Worm (Caenorhabditis elegans) whole organism, L3 larva: ENCODE data around the gene sptf-2.

ENCODE experiments used
- R02D3.7 ChIP-seq: fragments of 150-350 bp; optimal IDR thresholded peaks from 2 replicates; lab custom pipeline; 2014; ENCODE audit warnings: missing biosample characterization, missing genetic modification characterization
- aly-2 ChIP-seq: fragments of 150-350 bp; optimal IDR thresholded peaks from 2 replicates; lab custom pipeline; 2014; ENCODE audit warnings: missing biosample characterization, missing genetic modification characterization
- ama-1 ChIP-seq: fragments of 150-350 bp; optimal IDR thresholded peaks from 2 replicates; lab custom pipeline; 2018
- ceh-16 ChIP-seq: sonication (generic microtip); optimal IDR thresholded peaks from 2 replicates; lab custom pipeline; 2017; ENCODE audit warnings: missing biosample characterization, missing genetic modification characterization
- ceh-28 ChIP-seq: fragments of 150-350 bp; optimal IDR thresholded peaks from 2 replicates; lab custom pipeline; 2014; ENCODE audit warnings: missing biosample characterization, missing genetic modification reagents, missing genetic modification characterization
- ceh-82 ChIP-seq: fragments of 150-350 bp; optimal IDR thresholded peaks from 2 replicates; lab custom pipeline; 2014; ENCODE audit warnings: missing biosample characterization, missing genetic modification characterization
- ceh-9 ChIP-seq: sonication (generic microtip); optimal IDR thresholded peaks from 2 replicates; lab custom pipeline; 2018; ENCODE audit warnings: missing biosample characterization, missing genetic modification characterization
- daf-12 ChIP-seq: fragments of 150-350 bp; optimal IDR thresholded peaks from 2 replicates; lab custom pipeline; 2014; ENCODE audit warnings: missing biosample characterization, missing genetic modification reagents, missing genetic modification characterization
- egl-5 ChIP-seq: fragments of 150-350 bp; optimal IDR thresholded peaks from 2 replicates; lab custom pipeline; 2017; ENCODE audit warnings: missing biosample characterization, missing genetic modification reagents, missing genetic modification characterization, inconsistent platforms
- elt-1 ChIP-seq: fragments of 150-350 bp; optimal IDR thresholded peaks from 2 replicates; lab custom pipeline; 2014; ENCODE audit warnings: missing biosample characterization, missing genetic modification characterization
- elt-2 ChIP-seq: sonication (generic microtip); optimal IDR thresholded peaks from 2 replicates; lab custom pipeline; 2016; ENCODE audit warnings: missing genetic modification reagents, mild to moderate bottlenecking, missing genetic modification characterization, missing compliant biosample characterization
- elt-3 ChIP-seq, 3 experiments: fragments of 150-350 bp in 1 of 3; sonication (generic microtip) in 2 of 3; optimal IDR thresholded peaks; 2 replicates in 2 of 3; 4 replicates in 1 of 3; lab custom pipeline; 2014 to 2017; ENCODE audit warnings: missing biosample characterization in 3 of 3, missing genetic modification characterization in 3 of 3
- eor-1 ChIP-seq, 2 experiments: fragments of 150-350 bp; optimal IDR thresholded peaks; 2 replicates each; lab custom pipeline; 2014 to 2018; ENCODE audit warnings: missing biosample characterization in 2 of 2, missing genetic modification characterization in 2 of 2
- fkh-10 ChIP-seq: sonication (generic microtip); optimal IDR thresholded peaks from 2 replicates; lab custom pipeline; 2017; ENCODE audit warnings: missing biosample characterization, missing genetic modification reagents, missing genetic modification characterization
- fkh-2 ChIP-seq: fragments of 150-350 bp; optimal IDR thresholded peaks from 2 replicates; lab custom pipeline; 2014; ENCODE audit warnings: missing biosample characterization, missing genetic modification reagents, missing genetic modification characterization
- jun-1 ChIP-seq: fragments of 150-350 bp; optimal IDR thresholded peaks from 2 replicates; lab custom pipeline; 2014; ENCODE audit warnings: missing biosample characterization, missing genetic modification reagents, missing genetic modification characterization
- lin-39 ChIP-seq: fragments of 150-350 bp; optimal IDR thresholded peaks from 2 replicates; lab custom pipeline; 2018; ENCODE audit warnings: missing biosample characterization, missing genetic modification reagents, missing genetic modification characterization
- lsy-12 ChIP-seq: sonication (generic microtip); optimal IDR thresholded peaks from 2 replicates; lab custom pipeline; 2016; ENCODE audit warnings: mild to moderate bottlenecking, missing genetic modification characterization, missing compliant biosample characterization
- mml-1 ChIP-seq: fragments of 150-350 bp; sonication (generic microtip); optimal IDR thresholded peaks from 3 replicates; lab custom pipeline; 2014; ENCODE audit warnings: missing biosample characterization, missing genetic modification characterization
- nfya-1 ChIP-seq: sonication (generic microtip); optimal IDR thresholded peaks from 2 replicates; lab custom pipeline; 2017; ENCODE audit warnings: missing genetic modification characterization, mild to moderate bottlenecking, missing compliant biosample characterization, antibody characterized with exemption, moderate library complexity; ENCODE audit not compliant: insufficient read depth
- nhr-12 ChIP-seq: fragments of 150-350 bp; optimal IDR thresholded peaks from 2 replicates; lab custom pipeline; 2014; ENCODE audit warnings: missing biosample characterization, missing genetic modification characterization
- nhr-23 ChIP-seq: fragments of 150-350 bp; optimal IDR thresholded peaks from 2 replicates; lab custom pipeline; 2014; ENCODE audit warnings: missing biosample characterization, missing genetic modification reagents, missing genetic modification characterization
- nhr-25 ChIP-seq: sonication (generic microtip); optimal IDR thresholded peaks from 2 replicates; lab custom pipeline; 2017; ENCODE audit warnings: missing biosample characterization, missing genetic modification characterization
- nhr-28 ChIP-seq: fragments of 150-350 bp; optimal IDR thresholded peaks from 2 replicates; lab custom pipeline; 2014; ENCODE audit warnings: missing biosample characterization, missing genetic modification characterization
- nhr-43 ChIP-seq: sonication (generic microtip); optimal IDR thresholded peaks from 2 replicates; lab custom pipeline; 2016; ENCODE audit warnings: mild to moderate bottlenecking, missing genetic modification characterization, missing compliant biosample characterization; ENCODE audit not compliant: poor library complexity, severe bottlenecking
- nhr-76 ChIP-seq: fragments of 150-350 bp; sonication (generic microtip); optimal IDR thresholded peaks from 5 replicates; lab custom pipeline; 2014; ENCODE audit warnings: missing biosample characterization, missing genetic modification characterization
- nhr-77 ChIP-seq: fragments of 150-350 bp; optimal IDR thresholded peaks from 2 replicates; lab custom pipeline; 2014; ENCODE audit warnings: missing biosample characterization, missing genetic modification characterization
- pha-4 ChIP-seq: fragments of 150-350 bp; optimal IDR thresholded peaks from 2 replicates; lab custom pipeline; 2014; ENCODE audit warnings: missing biosample characterization, missing genetic modification reagents, missing genetic modification characterization
- pqm-1 ChIP-seq: fragments of 150-350 bp; optimal IDR thresholded peaks from 2 replicates; lab custom pipeline; 2017; ENCODE audit warnings: missing biosample characterization, missing genetic modification characterization, inconsistent platforms
- sea-2 ChIP-seq: fragments of 150-350 bp; sonication (generic microtip); optimal IDR thresholded peaks from 4 replicates; lab custom pipeline; 2014; ENCODE audit warnings: missing biosample characterization, missing genetic modification reagents, missing genetic modification characterization
- skn-1 ChIP-seq: fragments of 150-350 bp; optimal IDR thresholded peaks from 2 replicates; lab custom pipeline; 2014; ENCODE audit warnings: missing biosample characterization, missing genetic modification characterization
- snpc-4 ChIP-seq: fragments of 150-350 bp; optimal IDR thresholded peaks from 2 replicates; lab custom pipeline; 2014; ENCODE audit warnings: missing biosample characterization, missing genetic modification characterization
- unc-62 ChIP-seq: fragments of 150-350 bp; sonication (generic microtip); optimal IDR thresholded peaks from 4 replicates; lab custom pipeline; 2014; ENCODE audit warnings: missing biosample characterization, missing genetic modification reagents, missing genetic modification characterization
- zag-1 ChIP-seq: fragments of 150-350 bp; optimal IDR thresholded peaks from 2 replicates; lab custom pipeline; 2014; ENCODE audit warnings: missing biosample characterization, missing genetic modification characterization
- ztf-11 ChIP-seq: fragments of 150-350 bp; optimal IDR thresholded peaks from 2 replicates; lab custom pipeline; 2014; ENCODE audit warnings: missing biosample characterization, missing genetic modification characterization

Gene sptf-2

DNA sequence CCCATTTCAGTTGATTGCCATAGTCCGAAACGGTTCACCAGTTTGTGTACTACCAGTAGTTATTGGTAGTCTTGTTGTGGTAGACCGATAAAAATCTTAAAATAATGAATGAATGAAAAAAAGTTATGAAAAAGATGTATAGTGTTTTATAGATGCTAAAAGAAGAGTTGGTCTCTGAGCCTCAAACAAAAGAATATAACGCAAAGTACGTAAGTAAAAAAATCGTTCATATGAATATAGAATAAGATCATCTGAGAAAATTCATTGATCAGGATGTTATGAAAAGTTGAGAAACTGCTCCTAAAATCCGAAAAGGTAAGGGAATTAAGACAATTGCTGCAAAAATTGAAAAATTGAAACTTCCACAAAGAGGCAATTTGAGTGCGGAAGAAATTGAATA lies 7.7 kb upstream of the sptf-2 start, which contains the start of gene chhy-1:
TSS of gene chhy-1 (minus strand) at position 101 of the 400 bp plus-strand sequence.
- TF ChIP-seq daf-12 (tag; lab: Kevin White, UChicago) (no peak), ceh-9 (tag; lab: Kevin White, UChicago) (no peak), aly-2 (tag; lab: Kevin White, UChicago) (no peak), nhr-23 (no peak), ceh-82 (tag; lab: Kevin White, UChicago) (no peak), fkh-2 (tag; lab: Kevin White, UChicago) (no peak), snpc-4 (tag; lab: Kevin White, UChicago) (no peak), pqm-1 (tag; lab: Kevin White, UChicago) (no peak), nhr-77 (tag; lab: Kevin White, UChicago) (no peak), lin-39 (tag; lab: Kevin White, UChicago) (no peak), elt-1 (tag; lab: Kevin White, UChicago) (no peak), jun-1 (tag; lab: Kevin White, UChicago) (no peak)

DNA sequence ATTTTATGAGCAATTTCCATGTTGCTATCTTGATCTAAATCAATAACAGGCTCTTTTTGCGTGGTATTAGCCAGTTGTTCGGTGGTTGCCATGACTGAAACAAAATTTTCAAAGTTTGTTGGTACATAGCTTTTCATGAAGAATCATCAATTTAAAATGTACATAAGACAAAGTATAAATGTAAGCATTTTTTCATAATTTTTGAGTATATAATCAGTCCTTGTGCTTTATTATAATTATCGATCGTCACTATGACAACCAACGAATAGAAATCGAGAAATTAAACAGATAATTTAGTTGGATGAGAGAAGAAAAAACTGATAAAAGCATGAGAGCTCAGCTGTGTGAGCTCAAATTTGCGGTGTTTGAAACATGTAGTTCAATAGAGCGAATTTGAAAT lies 3.4 kb upstream of the sptf-2 start, which contains the start of gene T22C8.3:
TSS of gene T22C8.3 (minus strand) at position 101 of the 400 bp plus-strand sequence.
- TF ChIP-seq pha-4 (tag; lab: Kevin White, UChicago) (peak; percentile 10), daf-12 (tag; lab: Kevin White, UChicago) (no peak)

DNA sequence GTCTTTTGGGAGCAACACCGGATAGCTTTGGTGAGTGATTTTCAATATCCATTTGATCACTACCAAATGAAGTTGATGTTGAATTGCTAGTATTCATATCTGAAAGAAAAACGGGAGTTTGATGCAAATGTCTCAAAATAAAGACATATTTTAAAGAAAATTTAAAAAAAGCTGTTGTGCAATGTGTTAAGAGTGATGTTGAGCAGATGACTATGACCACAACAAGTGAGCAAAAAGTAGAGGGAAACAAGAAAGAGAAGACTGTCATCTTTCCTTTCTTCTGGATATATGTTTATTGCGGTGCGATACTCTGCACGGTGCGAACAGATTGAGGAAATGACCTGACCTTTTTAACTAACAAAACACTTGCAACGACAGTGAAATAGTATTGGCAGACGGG lies 1.9 kb upstream of the sptf-2 start, which contains the start of gene T22C8.4:
TSS of gene T22C8.4 (minus strand) at position 101 of the 400 bp plus-strand sequence.
- TF ChIP-seq ceh-28 (tag; lab: Kevin White, UChicago) (no peak), egl-5 (tag; lab: Kevin White, UChicago) (no peak), lin-39 (tag; lab: Kevin White, UChicago) (no peak), ceh-16 (tag; lab: Kevin White, UChicago) (no peak), eor-1 (tag; optimal IDR thresholded peaks at IDR 0.05; lab: Kevin White, UChicago) (no peak), nhr-23 (no peak), mml-1 (tag; lab: Kevin White, UChicago) (no peak), ceh-9 (tag; lab: Kevin White, UChicago) (no peak), fkh-2 (tag; lab: Kevin White, UChicago) (no peak), sea-2 (GFP tag; lab: Kevin White, UChicago) (no peak), nhr-28 (tag; lab: Kevin White, UChicago) (no peak), unc-62 (GFP tag; lab: Kevin White, UChicago) (no peak), R02D3.7 (tag; lab: Kevin White, UChicago) (no peak), skn-1 (tag; lab: Kevin White, UChicago) (no peak), lsy-12 (tag; lab: Kevin White, UChicago) (no peak), nhr-77 (tag; lab: Kevin White, UChicago) (no peak), ama-1 (lab: Kevin White, UChicago) (no peak), zag-1 (tag; lab: Kevin White, UChicago) (no peak), elt-2 (no peak)

DNA sequence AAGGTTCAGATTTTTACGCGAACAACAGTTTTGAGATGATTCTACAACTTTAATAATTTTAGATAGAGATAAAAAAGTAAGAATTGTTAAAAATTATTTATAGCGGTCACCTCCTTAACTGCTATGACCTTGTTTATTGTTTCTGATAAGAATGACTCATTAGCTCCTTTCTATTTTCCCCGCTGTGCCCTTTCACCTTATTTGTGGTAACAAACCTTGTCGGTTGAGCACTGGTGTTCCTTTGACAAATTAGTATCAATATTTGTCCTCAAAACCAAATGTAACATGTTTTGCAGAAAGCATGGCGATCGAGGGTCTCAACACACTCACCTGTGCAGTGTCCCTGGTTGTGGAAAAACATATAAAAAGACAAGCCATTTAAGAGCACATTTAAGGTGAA lies 1.3 kb downstream of the sptf-2 start:
- TF ChIP-seq pha-4 (tag; lab: Kevin White, UChicago) (peak; percentile 48), aly-2 (tag; lab: Kevin White, UChicago) (no peak)
- TF ChIP-seq, all 47 proteins: peak for 1

DNA sequence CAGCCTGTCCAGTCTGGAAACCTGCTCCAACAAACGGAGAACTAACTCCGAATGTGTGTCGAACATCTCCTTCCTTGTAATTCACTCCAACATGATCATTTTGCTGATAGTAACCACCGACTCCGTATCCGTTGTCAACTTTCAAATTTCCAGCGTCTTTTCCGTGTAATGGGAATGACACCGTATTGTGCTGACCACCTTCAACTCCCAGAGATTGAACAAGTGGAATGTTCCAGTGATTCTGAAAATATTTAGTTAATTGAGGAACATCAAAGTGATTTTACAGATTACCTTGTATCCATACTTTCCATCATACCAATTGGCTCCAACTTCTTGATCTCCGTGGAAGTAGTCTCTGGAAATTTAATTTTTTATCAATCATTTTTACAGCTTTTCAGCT lies 2.6 kb downstream of the sptf-2 start:
- TF ChIP-seq lin-39 (tag; lab: Kevin White, UChicago) (no peak), nfya-1 (tag; lab: Kevin White, UChicago) (no peak), mml-1 (tag; lab: Kevin White, UChicago) (no peak), nhr-43 (no peak), nhr-25 (no peak), ceh-28 (tag; lab: Kevin White, UChicago) (no peak), nhr-76 (tag; lab: Kevin White, UChicago) (no peak), R02D3.7 (tag; lab: Kevin White, UChicago) (no peak), fkh-10 (GFP tag; lab: Kevin White, UChicago) (no peak), ztf-11 (tag; lab: Kevin White, UChicago) (no peak), pqm-1 (tag; lab: Kevin White, UChicago) (no peak), jun-1 (tag; lab: Kevin White, UChicago) (no peak), nhr-23 (no peak), ceh-82 (tag; lab: Kevin White, UChicago) (no peak), snpc-4 (tag; lab: Kevin White, UChicago) (no peak), fkh-2 (tag; lab: Kevin White, UChicago) (no peak), ceh-16 (tag; lab: Kevin White, UChicago) (no peak), skn-1 (tag; lab: Kevin White, UChicago) (no peak), nhr-12 (no peak), elt-3 (tag; optimal IDR thresholded peaks at IDR 0.05; lab: Kevin White, UChicago) (no peak)
